Fruit fly (Drosophila melanogaster) whole organism, embryonic: ENCODE data around the gene PXo.

ENCODE experiments used
- Bgb ChIP-seq: fragments of 200-800 bp; sonication (Bioruptor generic); IDR thresholded peaks from 2 replicates; pipeline ENCODE4 v1.3.6; 2022; ENCODE audit warnings: missing biosample characterization, missing genetic modification characterization; ENCODE audit not compliant: partially characterized antibody
- CG10147 ChIP-seq: fragments of 200-800 bp; sonication (Bioruptor generic); optimal IDR thresholded peaks from 2 replicates; lab custom pipeline; 2019; ENCODE audit warnings: missing biosample characterization, mild to moderate bottlenecking, missing genetic modification characterization, moderate library complexity
- CG11093 ChIP-seq: fragments of 200-800 bp; sonication (Bioruptor generic); IDR thresholded peaks from 3 replicates; pipeline ENCODE4 v1.3.6; 2022; ENCODE audit warnings: missing biosample characterization, missing genetic modification characterization
- CG11696 ChIP-seq: fragments of 200-800 bp; sonication (Bioruptor generic); IDR thresholded peaks from 2 replicates; pipeline ENCODE4 v1.3.6; 2022; ENCODE audit warnings: missing biosample characterization, missing genetic modification characterization
- CG13287 ChIP-seq: fragments of 200-800 bp; sonication (Bioruptor generic); IDR thresholded peaks from 2 replicates; pipeline ENCODE4 v1.3.6; 2022; ENCODE audit warnings: missing biosample characterization, missing genetic modification characterization; ENCODE audit not compliant: partially characterized antibody
- CG14860 ChIP-seq: fragments of 200-800 bp; sonication (Bioruptor generic); IDR thresholded peaks from 3 replicates; pipeline ENCODE4 v1.3.6; 2022; ENCODE audit warnings: missing biosample characterization, missing genetic modification characterization; ENCODE audit not compliant: partially characterized antibody
- CG15479 ChIP-seq: fragments of 200-800 bp; sonication (Bioruptor generic); optimal IDR thresholded peaks from 3 replicates; lab custom pipeline; 2019; ENCODE audit warnings: missing biosample characterization, mild to moderate bottlenecking, missing genetic modification characterization, moderate library complexity
- CG16863 ChIP-seq: fragments of 200-800 bp; sonication (Bioruptor generic); optimal IDR thresholded peaks from 3 replicates; lab custom pipeline; 2016; ENCODE audit warnings: missing biosample characterization, missing genetic modification characterization
- CG18764 ChIP-seq: fragments of 200-800 bp; sonication (Bioruptor generic); optimal IDR thresholded peaks from 3 replicates; lab custom pipeline; 2016; ENCODE audit warnings: missing biosample characterization, missing genetic modification characterization
- CG2875 ChIP-seq: fragments of 200-800 bp; sonication (Bioruptor generic); optimal IDR thresholded peaks from 2 replicates; lab custom pipeline; 2017; ENCODE audit warnings: missing biosample characterization, mild to moderate bottlenecking, missing genetic modification characterization, missing genetic modification reagents
- CG30020 ChIP-seq: fragments of 200-800 bp; optimal IDR thresholded peaks from 2 replicates; lab custom pipeline; 2019; ENCODE audit warnings: missing biosample characterization, mild to moderate bottlenecking, missing genetic modification characterization, moderate library complexity
- CG32767 ChIP-seq: fragments of 200-800 bp; sonication (Bioruptor generic); IDR thresholded peaks from 2 replicates; pipeline ENCODE4 v1.3.6; 2022; ENCODE audit warnings: missing biosample characterization, missing genetic modification characterization
- CG33213 ChIP-seq: fragments of 200-800 bp; sonication (Bioruptor generic); optimal IDR thresholded peaks from 3 replicates; lab custom pipeline; 2016; ENCODE audit warnings: missing biosample characterization, missing genetic modification characterization
- CG6175 ChIP-seq: fragments of 200-800 bp; sonication (Bioruptor generic); IDR thresholded peaks from 3 replicates; pipeline ENCODE4 v1.3.6; 2022; ENCODE audit warnings: missing biosample characterization, missing genetic modification characterization
- CG6254 ChIP-seq: fragments of 200-800 bp; sonication (Bioruptor generic); optimal IDR thresholded peaks from 3 replicates; lab custom pipeline; 2017; ENCODE audit warnings: mild to moderate bottlenecking, missing biosample characterization, missing genetic modification reagents, missing genetic modification characterization
- CG6813 ChIP-seq: fragments of 200-800 bp; sonication (Bioruptor generic); optimal IDR thresholded peaks from 2 replicates; lab custom pipeline; 2017; ENCODE audit warnings: missing biosample characterization, missing genetic modification characterization, mild to moderate bottlenecking, moderate library complexity, missing genetic modification reagents
- CG7839 ChIP-seq: fragments of 200-800 bp; sonication (Bioruptor generic); optimal IDR thresholded peaks from 3 replicates; lab custom pipeline; 2018; ENCODE audit warnings: missing biosample characterization, mild to moderate bottlenecking, missing genetic modification characterization, moderate library complexity
- CG8765 ChIP-seq: fragments of 200-800 bp; sonication (Bioruptor generic); IDR thresholded peaks from 2 replicates; pipeline ENCODE4 v1.3.6; 2022; ENCODE audit warnings: missing biosample characterization, missing genetic modification characterization
- Camta ChIP-seq: fragments of 200-800 bp; sonication (Bioruptor generic); optimal IDR thresholded peaks from 2 replicates; lab custom pipeline; 2016; ENCODE audit warnings: missing biosample characterization, missing genetic modification characterization
- D ChIP-seq, 2 experiments: fragments of 200-800 bp in 1 of 2; fragments of >200 bp in 1 of 2; sonication (Bioruptor generic) in 1 of 2; optimal IDR thresholded peaks; 2 replicates in 1 of 2; 3 replicates in 1 of 2; lab custom pipeline; 2017; ENCODE audit warnings: mild to moderate bottlenecking in 1 of 2, missing biosample characterization in 1 of 2, missing genetic modification characterization in 1 of 2, missing genetic modification reagents in 1 of 2
- D19B ChIP-seq: fragments of 200-800 bp; sonication (Bioruptor generic); optimal IDR thresholded peaks from 2 replicates; lab custom pipeline; 2017; ENCODE audit warnings: missing biosample characterization, mild to moderate bottlenecking, missing genetic modification characterization
- Dp ChIP-seq: fragments of 200-800 bp; sonication (Bioruptor generic); optimal IDR thresholded peaks from 2 replicates; lab custom pipeline; 2018; ENCODE audit warnings: missing biosample characterization, mild to moderate bottlenecking, missing genetic modification characterization, moderate library complexity
- Gug ChIP-seq: fragments of 200-800 bp; sonication (Bioruptor generic); IDR thresholded peaks from 4 replicates; pipeline ENCODE4 v1.3.6; 2022; ENCODE audit warnings: missing biosample characterization, missing genetic modification characterization
- H15 ChIP-seq: fragments of 200-800 bp; sonication (Bioruptor generic); IDR thresholded peaks from 3 replicates; pipeline ENCODE4 v1.3.6; 2022; ENCODE audit warnings: missing biosample characterization, missing genetic modification characterization
- HLH54F ChIP-seq: fragments of 200-800 bp; sonication (Bioruptor generic); optimal IDR thresholded peaks from 3 replicates; lab custom pipeline; 2016; ENCODE audit warnings: missing biosample characterization, missing genetic modification characterization
- Hr39 ChIP-seq: fragments of >200 bp; optimal IDR thresholded peaks from 2 replicates; lab custom pipeline; 2017
- Jarid2 ChIP-seq: fragments of 200-800 bp; sonication (Bioruptor generic); optimal IDR thresholded peaks from 3 replicates; lab custom pipeline; 2017; ENCODE audit warnings: mild to moderate bottlenecking, missing biosample characterization, missing genetic modification reagents, missing genetic modification characterization
- MESR4 ChIP-seq: fragments of 200-800 bp; sonication (Bioruptor generic); optimal IDR thresholded peaks from 2 replicates; lab custom pipeline; 2018; ENCODE audit warnings: missing biosample characterization, mild to moderate bottlenecking, missing genetic modification characterization, moderate library complexity
- Med ChIP-seq: fragments of 200-800 bp; sonication (Bioruptor generic); peaks from one replicate; lab custom pipeline; 2016; ENCODE audit warnings: missing biosample characterization, missing genetic modification characterization, mild to moderate bottlenecking, inconsistent platforms, moderate library complexity
- NK7.1 ChIP-seq: fragments of 200-800 bp; sonication (Bioruptor generic); optimal IDR thresholded peaks from 3 replicates; lab custom pipeline; 2016; ENCODE audit warnings: missing biosample characterization, missing genetic modification characterization
- Nf-YA ChIP-seq: fragments of 200-800 bp; sonication (Bioruptor generic); IDR thresholded peaks from 2 replicates; pipeline ENCODE4 v1.3.6; 2022; ENCODE audit warnings: missing biosample characterization, missing genetic modification characterization
- Nf-YC ChIP-seq: fragments of 200-800 bp; optimal IDR thresholded peaks from 3 replicates; lab custom pipeline; 2019; ENCODE audit warnings: missing biosample characterization, mild to moderate bottlenecking, missing genetic modification characterization, moderate library complexity
- Pdp1 ChIP-seq, 2 experiments: fragments of 200-800 bp; sonication (Bioruptor generic); optimal IDR thresholded peaks; 3 replicates each; lab custom pipeline; 2016; ENCODE audit warnings: missing biosample characterization in 2 of 2, missing genetic modification characterization in 2 of 2, mild to moderate bottlenecking in 1 of 2, moderate library complexity in 1 of 2
- Sin3A ChIP-seq: fragments of >200 bp; optimal IDR thresholded peaks from 2 replicates; lab custom pipeline; 2018
- Sry-δ ChIP-seq: fragments of 200-800 bp; sonication (Bioruptor generic); optimal IDR thresholded peaks from 2 replicates; lab custom pipeline; 2016; ENCODE audit warnings: missing biosample characterization, missing genetic modification characterization
- Ssrp ChIP-seq: fragments of 200-800 bp; sonication (Bioruptor generic); optimal IDR thresholded peaks from 2 replicates; lab custom pipeline; 2018; ENCODE audit warnings: missing biosample characterization, mild to moderate bottlenecking, missing genetic modification characterization, moderate library complexity
- ash1 ChIP-seq: fragments of 200-800 bp; sonication (Bioruptor generic); optimal IDR thresholded peaks from 2 replicates; lab custom pipeline; 2018; ENCODE audit warnings: missing biosample characterization, mild to moderate bottlenecking, missing genetic modification characterization
- btn ChIP-seq: fragments of 200-800 bp; sonication (Bioruptor generic); optimal IDR thresholded peaks from 2 replicates; lab custom pipeline; 2016; ENCODE audit warnings: missing biosample characterization, missing genetic modification characterization
- chn ChIP-seq: fragments of 200-800 bp; sonication (Bioruptor generic); optimal IDR thresholded peaks from 2 replicates; lab custom pipeline; 2016; ENCODE audit warnings: missing biosample characterization, missing genetic modification characterization
- crc ChIP-seq: fragments of 200-800 bp; sonication (Bioruptor generic); optimal IDR thresholded peaks from 2 replicates; lab custom pipeline; 2016; ENCODE audit warnings: missing biosample characterization, missing genetic modification characterization
- crp ChIP-seq, 2 experiments: fragments of 200-800 bp; sonication (Bioruptor generic); optimal IDR thresholded peaks; 2 replicates in 1 of 2; 3 replicates in 1 of 2; lab custom pipeline; 2017; ENCODE audit warnings: missing biosample characterization in 2 of 2, missing genetic modification characterization in 2 of 2, mild to moderate bottlenecking in 1 of 2, moderate library complexity in 1 of 2
- lbe ChIP-seq: fragments of 200-800 bp; sonication (Bioruptor generic); optimal IDR thresholded peaks from 2 replicates; lab custom pipeline; 2016; ENCODE audit warnings: missing biosample characterization, mild to moderate bottlenecking, missing genetic modification characterization
- nmo ChIP-seq: fragments of 200-800 bp; sonication (Bioruptor generic); optimal IDR thresholded peaks from 2 replicates; lab custom pipeline; 2018; ENCODE audit warnings: missing biosample characterization, mild to moderate bottlenecking, missing genetic modification characterization, moderate library complexity
- onecut ChIP-seq: fragments of 200-800 bp; sonication (Bioruptor generic); IDR thresholded peaks from 2 replicates; pipeline ENCODE4 v1.3.6; 2022; ENCODE audit warnings: missing biosample characterization, missing genetic modification characterization
- pita ChIP-seq: fragments of 200-800 bp; sonication (Bioruptor generic); optimal IDR thresholded peaks from 2 replicates; lab custom pipeline; 2017; ENCODE audit warnings: missing biosample characterization, mild to moderate bottlenecking, missing genetic modification characterization
- pnt ChIP-seq: fragments of 200-800 bp; sonication (Bioruptor generic); optimal IDR thresholded peaks from 3 replicates; lab custom pipeline; 2016; ENCODE audit warnings: missing biosample characterization, missing genetic modification characterization
- pzg ChIP-seq: fragments of 200-800 bp; sonication (Bioruptor generic); optimal IDR thresholded peaks from 3 replicates; lab custom pipeline; 2018; ENCODE audit warnings: missing biosample characterization, mild to moderate bottlenecking, missing genetic modification characterization, moderate library complexity
- run ChIP-seq: fragments of 200-800 bp; sonication (Bioruptor generic); optimal IDR thresholded peaks from 3 replicates; lab custom pipeline; 2018; ENCODE audit warnings: missing biosample characterization, mild to moderate bottlenecking, missing genetic modification characterization
- ssp ChIP-seq: fragments of 200-800 bp; sonication (Bioruptor generic); IDR thresholded peaks from 2 replicates; pipeline ENCODE4 v1.3.6; 2022; ENCODE audit warnings: missing biosample characterization, missing genetic modification characterization
- stwl ChIP-seq: fragments of 200-800 bp; sonication (Bioruptor generic); optimal IDR thresholded peaks from 3 replicates; lab custom pipeline; 2018; ENCODE audit warnings: missing biosample characterization, mild to moderate bottlenecking, missing genetic modification characterization, moderate library complexity
- tup ChIP-seq: fragments of 200-800 bp; sonication (Bioruptor generic); optimal IDR thresholded peaks from 2 replicates; lab custom pipeline; 2016; ENCODE audit warnings: missing biosample characterization, mild to moderate bottlenecking, missing genetic modification characterization, moderate library complexity

The PXo gene

DNA sequence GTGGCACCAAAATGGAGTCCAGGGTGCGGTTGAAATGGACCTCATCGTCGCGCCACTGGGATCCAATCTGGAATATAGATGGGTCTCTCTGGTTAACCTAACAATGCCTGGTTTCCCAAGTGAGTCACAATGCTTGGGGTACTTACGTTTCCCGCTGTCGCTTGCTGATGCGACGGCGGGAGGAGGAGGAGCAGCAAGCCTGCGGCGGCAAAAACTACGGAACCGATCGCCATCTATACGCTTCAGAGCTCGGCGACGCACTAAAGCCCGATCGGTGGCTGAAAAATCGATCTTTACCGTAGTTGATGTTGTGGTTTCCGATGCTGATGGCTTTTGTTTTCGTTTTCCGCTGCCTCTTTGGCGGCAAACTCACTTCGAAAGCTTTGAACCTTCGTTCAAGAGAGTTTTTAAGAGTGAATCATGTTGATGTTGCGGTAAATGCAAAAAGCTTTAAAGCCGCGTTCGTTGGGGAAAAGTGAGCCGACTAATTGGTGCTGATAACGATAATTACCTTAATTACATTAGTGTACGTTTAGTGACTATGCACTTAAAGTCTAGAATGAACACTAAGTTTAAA is 18.8 kb downstream of the PXo start, which contains the start of gene QC (continued):
- TF ChIP-seq CG14860 (GFP tag; lab: Robert Waterston, UW): no peak
- TF ChIP-seq crc (GFP tag; lab: Kevin White, UChicago): no peak
- no peak for TF ChIP-seq CG32767
- TF ChIP-seq crp (GFP tag; optimal IDR thresholded peaks at IDR 0.05; lab: Kevin White, UChicago): no peak
- TF ChIP-seq CG11696: no peak
- TF ChIP-seq lbe (GFP tag; lab: Kevin White, UChicago): no peak
- TF ChIP-seq CG10147 (GFP tag; lab: Kevin White, UChicago): no peak
- TF ChIP-seq CG18764 (GFP tag; lab: Kevin White, UChicago): no peak
- TF ChIP-seq Jarid2 (GFP tag; lab: Kevin White, UChicago): peak; percentile 64
- no peak for TF ChIP-seq HLH54F (GFP tag; lab: Kevin White, UChicago)
- no peak for TF ChIP-seq Ssrp (tag; lab: Kevin White, UChicago)
- no peak for TF ChIP-seq ash1
- TF ChIP-seq D19B: no peak
- TF ChIP-seq Nf-YC (tag; lab: Kevin White, UChicago): no peak
- no peak for TF ChIP-seq tup (GFP tag; lab: Kevin White, UChicago)
- no peak for TF ChIP-seq CG16863 (GFP tag; lab: Kevin White, UChicago)
- peak; percentile 84 for TF ChIP-seq onecut
- TF ChIP-seq H15: no peak
- no peak for TF ChIP-seq ssp (GFP tag; lab: Robert Waterston, UW)
- no peak for TF ChIP-seq Camta (GFP tag; lab: Kevin White, UChicago)
- no peak for TF ChIP-seq D (optimal IDR thresholded peaks at IDR 0.05; lab: Kevin White, UChicago)
- TF ChIP-seq D (GFP tag; optimal IDR thresholded peaks at IDR 0.05; lab: Kevin White, UChicago): no peak
- TF ChIP-seq CG6813 (GFP tag; lab: Kevin White, UChicago): no peak
- TF ChIP-seq CG30020 (tag; lab: Kevin White, UChicago): no peak
- peak; percentile 23; the same call in 1 of the 2 replicates for TF ChIP-seq CG13287 (GFP tag; lab: Robert Waterston, UW)
- TF ChIP-seq CG2875 (GFP tag; lab: Kevin White, UChicago): no peak
- TF ChIP-seq CG8765 (GFP tag; lab: Robert Waterston, UW): no peak
- no peak for TF ChIP-seq Pdp1 (GFP tag; optimal IDR thresholded peaks at IDR 0.05; lab: Kevin White, UChicago)
- no peak for TF ChIP-seq CG6254 (GFP tag; lab: Kevin White, UChicago)
- no peak for TF ChIP-seq btn (GFP tag; lab: Kevin White, UChicago)
- TF ChIP-seq pnt: no peak
- TF ChIP-seq Nf-YA (GFP tag; lab: Robert Waterston, UW): peak; percentile 29; the same call in 1 of the 2 replicates
- no peak for TF ChIP-seq Hr39 (lab: Kevin White, UChicago)
- TF ChIP-seq CG15479 (GFP tag; lab: Kevin White, UChicago): no peak
- TF ChIP-seq Med: peak; percentile 43
- no peak for TF ChIP-seq CG6175 (GFP tag; lab: Robert Waterston, UW)
- no peak for TF ChIP-seq run (tag; lab: Kevin White, UChicago)
- no peak for TF ChIP-seq NK7.1 (GFP tag; lab: Kevin White, UChicago)
- no peak for TF ChIP-seq Gug

DNA sequence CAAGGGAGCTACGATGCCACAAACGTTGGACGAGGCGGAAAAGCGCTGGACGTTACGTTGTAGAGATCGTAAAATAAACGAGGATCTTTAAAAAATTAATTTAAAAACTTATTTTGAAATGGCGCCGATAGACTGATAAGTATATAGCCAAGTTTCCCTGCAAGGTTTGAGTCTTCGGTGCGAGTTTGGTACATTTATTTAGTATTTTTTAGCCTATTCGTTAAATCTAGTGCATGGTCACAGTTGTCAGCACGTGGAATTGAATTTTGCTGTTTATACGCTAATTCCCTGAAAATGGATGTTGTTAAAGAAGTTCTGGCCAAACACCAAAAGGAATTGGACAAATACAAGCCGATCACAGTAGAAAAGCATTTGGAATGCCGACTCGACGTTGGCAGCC is 21.8 kb downstream of the PXo start, which contains the start of gene CG32409:
Gene CG32409, plus strand, starts transcription at position 224 of the 400 bp plus-strand sequence.
- TF ChIP-seq MESR4 (peak; percentile 54), CG7839 (tag; lab: Kevin White, UChicago) (no peak), pita (peak; percentile 68), CG11093 (GFP tag; lab: Robert Waterston, UW) (no peak), Sin3A (lab: Kevin White, UChicago) (peak; percentile 71), CG33213 (peak; percentile 22), CG13287 (GFP tag; lab: Robert Waterston, UW) (peak; percentile 38; the same call in 1 of the 2 replicates), Sry-δ (GFP tag; lab: Kevin White, UChicago) (peak; percentile 74), Bgb (GFP tag; lab: Robert Waterston, UW) (peak; percentile 37; the same call in 1 of the 2 replicates), pzg (GFP tag; lab: Kevin White, UChicago) (peak; percentile 94), nmo (GFP tag; lab: Kevin White, UChicago) (peak; percentile 44), chn (no peak), Med (peak; percentile 83), stwl (tag; lab: Kevin White, UChicago) (peak; percentile 53), Dp (GFP tag; lab: Kevin White, UChicago) (peak; percentile 96)
